Worm (Caenorhabditis elegans): ENCODE measurements around the gene dhs-31.

The dhs-31 gene

ce11 chrIV:9993403-9994132 lies 47.1 kb downstream of the dhs-31 start:
- peak; percentile 29 for TF ChIP-seq nhr-80 (tag; optimal IDR thresholded peaks at IDR 0.05)
- no peak for TF ChIP-seq F23B12.7 (tag; optimal IDR thresholded peaks at IDR 0.05; ENCODE audit: insufficient read depth)
- TF ChIP-seq F55B11.4 (tag; optimal IDR thresholded peaks at IDR 0.05; ENCODE audit: borderline replicate concordance, insufficient read depth) = no peak
- no peak for TF ChIP-seq egrh-3 (GFP tag; IDR thresholded peaks at IDR 0.05)
- no peak for TF ChIP-seq chd-7 (tag; optimal IDR thresholded peaks at IDR 0.05)
- TF ChIP-seq cebp-1 (GFP tag; IDR thresholded peaks at IDR 0.05) = peak; percentile 42; the same call in 1 of the 2 replicates
- peak; percentile 87 for TF ChIP-seq cebp-1 (tag; optimal IDR thresholded peaks at IDR 0.05)
- no peak for TF ChIP-seq ets-4 (GFP tag; optimal IDR thresholded peaks at IDR 0.05)
- peak; percentile 45; the same call in 1 of the 2 replicates for TF ChIP-seq nfyb-1 (GFP tag; IDR thresholded peaks at IDR 0.05)
- peak; percentile 40; the same call in 1 of the 2 replicates for TF ChIP-seq madf-6 (GFP tag; IDR thresholded peaks at IDR 0.05)
- TF ChIP-seq Y95B8A.8 (GFP tag; IDR thresholded peaks at IDR 0.05) = no peak
- no peak for TF ChIP-seq atf-7 (tag; optimal IDR thresholded peaks at IDR 0.05)
- peak; percentile 10 for TF ChIP-seq hmg-1.2 (GFP tag; IDR thresholded peaks at IDR 0.05)

Measured in whole organism, young adult.